Fruit fly (Drosophila melanogaster) ovary, adult (tissue): ENCODE results near the gene CG11626.

Experiments
- CG17801 ChIP-seq: fragments of 200-800 bp; optimal IDR thresholded peaks from 2 replicates; lab custom pipeline; 2019; ENCODE audit warnings: missing biosample characterization, mild to moderate bottlenecking, missing genetic modification characterization, moderate library complexity; ENCODE audit not compliant: partially characterized antibody

Gene CG11626

dm6 chr3R:19408573-19408972, at the start of gene CG11626:
TSS of gene CG11626 (plus strand) at chr3R:19408873.
- TF ChIP-seq CG17801, result no peak

dm6 chr3R:19362879-19363278, 45.8 kb upstream of the CG11626 start:
- TF ChIP-seq CG17801, result no peak

- TF ChIP-seq CG17801, result no peak
Measured at dm6 chr3R:19369060-19369459, 39.6 kb upstream of the CG11626 start.

- TF ChIP-seq CG17801, result no peak
Measured at dm6 chr3R:19370693-19371092, 38.0 kb upstream of the CG11626 start.

dm6 chr3R:19374689-19375088, 34.0 kb upstream of the CG11626 start, which contains the start of gene CG3581:
TSS of gene CG3581 (minus strand) at chr3R:19374789.
- TF ChIP-seq CG17801, result no peak

dm6 chr3R:19375923-19376322, 32.8 kb upstream of the CG11626 start, which contains the start of gene CG31404:
TSS of gene CG31404 (minus strand) at chr3R:19376023.
- no peak for TF ChIP-seq CG17801

dm6 chr3R:19377125-19377524, 31.5 kb upstream of the CG11626 start, which contains the start of gene CG31245:
TSS of gene CG31245 (minus strand) at chr3R:19377225.
- no peak for TF ChIP-seq CG17801

dm6 chr3R:19383298-19383697, 25.4 kb upstream of the CG11626 start:
- no peak for TF ChIP-seq CG17801

- TF ChIP-seq CG17801, result no peak
Measured at dm6 chr3R:19387608-19388007, 21.1 kb upstream of the CG11626 start, which contains the start of gene CG3734. TSS of gene CG3734 (plus strand) at chr3R:19387861.

- TF ChIP-seq CG17801, result no peak
Measured at dm6 chr3R:19389919-19390318, 18.8 kb upstream of the CG11626 start, which contains the start of gene CG18493. TSS of gene CG18493 (plus strand) at chr3R:19390270.

- TF ChIP-seq CG17801, result no peak
Measured at dm6 chr3R:19393060-19393459, 15.6 kb upstream of the CG11626 start, which contains the start of gene CG3739. TSS of gene CG3739 (plus strand) at chr3R:19393360.

dm6 chr3R:19398467-19398866, 10.2 kb upstream of the CG11626 start, which contains the start of gene CG31244:
TSS of gene CG31244 (minus strand) at chr3R:19398567.
- TF ChIP-seq CG17801, result no peak

dm6 chr3R:19403096-19403515, 5.6 kb upstream of the CG11626 start, which contains the start of the genes Ino80 and Aptx:
TSS of gene Ino80 (minus strand) at chr3R:19403153.
TSS of gene Aptx (plus strand) at chr3R:19403455.
- peak; percentile 93 for TF ChIP-seq CG17801

- no peak for TF ChIP-seq CG17801
Measured at dm6 chr3R:19404296-19404695, 4.4 kb upstream of the CG11626 start.

- no peak for TF ChIP-seq CG17801
Measured at dm6 chr3R:19406852-19407251, 1.8 kb upstream of the CG11626 start.

- no peak for TF ChIP-seq CG17801
Measured at dm6 chr3R:19411371-19411770, 2.7 kb downstream of the CG11626 start.

dm6 chr3R:19412434-19412833, 3.8 kb downstream of the CG11626 start, which contains the start of gene CG31221:
TSS of gene CG31221 (plus strand) at chr3R:19412689.
- TF ChIP-seq CG17801, result no peak

- TF ChIP-seq CG17801, result no peak
Measured at dm6 chr3R:19425099-19425498, 16.4 kb downstream of the CG11626 start, which contains the start of gene CG3517. TSS of gene CG3517 (minus strand) at chr3R:19425199.
